Worm (Caenorhabditis elegans) whole organism, midembryonic: Measurements from ENCODE around the gene C27F2.4.
"Not testable (repeated sequence)": the region's sequence is repeated elsewhere in the genome, so short reads cannot be mapped to it uniquely, and the experiment has no call there.

ENCODE experiments used
- T22C8.4 ChIP-seq: fragments of 200-800 bp; sonication (Bioruptor generic); IDR thresholded peaks from 2 replicates; pipeline ENCODE4 v1.3.6; 2022; ENCODE audit warnings: missing genetic modification characterization, missing compliant biosample characterization
- cog-1 ChIP-seq: sonication (generic microtip); optimal IDR thresholded peaks from 2 replicates; lab custom pipeline; 2016; ENCODE audit warnings: missing genetic modification characterization, missing compliant biosample characterization
- flt-1 ChIP-seq: fragments of 200-800 bp; sonication (Bioruptor generic); IDR thresholded peaks from 2 replicates; pipeline ENCODE4 v1.3.6; 2022; ENCODE audit warnings: missing genetic modification characterization, missing compliant biosample characterization
- klf-2 ChIP-seq: fragments of 200-800 bp; sonication (Bioruptor generic); conservative IDR thresholded peaks from 2 replicates; pipeline ENCODE4 v1.3.6; 2022; ENCODE audit warnings: missing genetic modification reagents, missing genetic modification characterization, missing compliant biosample characterization
- med-1 ChIP-seq: sonication (generic microtip); optimal IDR thresholded peaks from 2 replicates; lab custom pipeline; 2017; ENCODE audit warnings: missing genetic modification characterization, mild to moderate bottlenecking, missing compliant biosample characterization, antibody characterized with exemption, missing genetic modification reagents; ENCODE audit not compliant: insufficient read depth
- ref-1 ChIP-seq: fragments of 200-800 bp; sonication (Bioruptor generic); conservative IDR thresholded peaks from 2 replicates; pipeline ENCODE4 v1.3.6; 2022; ENCODE audit warnings: missing genetic modification reagents, missing genetic modification characterization, missing compliant biosample characterization
- tab-1 ChIP-seq: fragments of 200-800 bp; sonication (Bioruptor generic); IDR thresholded peaks from 2 replicates; pipeline ENCODE4 v1.3.6; 2022; ENCODE audit warnings: missing genetic modification characterization, missing compliant biosample characterization
- ztf-23 ChIP-seq: fragments of 200-800 bp; sonication (Bioruptor generic); IDR thresholded peaks from 2 replicates; pipeline ENCODE4 v1.3.6; 2022; ENCODE audit warnings: missing genetic modification reagents, missing genetic modification characterization, missing compliant biosample characterization
- ztf-29 ChIP-seq: fragments of 200-800 bp; sonication (Bioruptor generic); IDR thresholded peaks from 2 replicates; pipeline ENCODE4 v1.3.6; 2022; ENCODE audit warnings: missing genetic modification reagents, missing genetic modification characterization, missing compliant biosample characterization

The C27F2.4 gene

ce11 chrIII:4983961-4984360, 23.9 kb upstream of the C27F2.4 start:
- TF ChIP-seq T22C8.4 (GFP tag; lab: Robert Waterston, UW) (no peak), ref-1 (GFP tag; lab: Robert Waterston, UW) (no peak), tab-1 (GFP tag; lab: Robert Waterston, UW) (no peak), cog-1 (tag; lab: Kevin White, UChicago) (no peak), med-1 (GFP tag; lab: Kevin White, UChicago) (no peak), flt-1 (GFP tag; lab: Robert Waterston, UW) (no peak), klf-2 (GFP tag; lab: Robert Waterston, UW) (no peak), ztf-29 (GFP tag; lab: Robert Waterston, UW) (no peak), ztf-23 (GFP tag; lab: Robert Waterston, UW) (no peak)

- not testable (repeated sequence) for TF ChIP-seq ztf-29 (GFP tag; lab: Robert Waterston, UW); tab-1 (GFP tag; lab: Robert Waterston, UW); cog-1 (tag; lab: Kevin White, UChicago)
These were observed 20.3 kb upstream of the C27F2.4 start, which contains the start of gene C27F2.6 for ce11 chrIII:4980367-4980766. Gene C27F2.6 (minus strand): TSS chrIII:4980467.

ce11 chrIII:4968146-4968545, 8.0 kb upstream of the C27F2.4 start:
- TF ChIP-seq ztf-23 (GFP tag; lab: Robert Waterston, UW): no peak
- TF ChIP-seq tab-1 (GFP tag; lab: Robert Waterston, UW): no peak
- no peak for TF ChIP-seq ztf-29 (GFP tag; lab: Robert Waterston, UW)
- TF ChIP-seq T22C8.4 (GFP tag; lab: Robert Waterston, UW): no peak
- TF ChIP-seq med-1 (GFP tag; lab: Kevin White, UChicago): no peak
- no peak for TF ChIP-seq cog-1 (tag; lab: Kevin White, UChicago)
- TF ChIP-seq klf-2 (GFP tag; lab: Robert Waterston, UW): no peak
- no peak for TF ChIP-seq flt-1 (GFP tag; lab: Robert Waterston, UW)
- no peak for TF ChIP-seq ref-1 (GFP tag; lab: Robert Waterston, UW)

- TF ChIP-seq tab-1 (GFP tag; lab: Robert Waterston, UW) (no peak), ztf-29 (GFP tag; lab: Robert Waterston, UW) (no peak), flt-1 (GFP tag; lab: Robert Waterston, UW) (no peak), T22C8.4 (GFP tag; lab: Robert Waterston, UW) (no peak), med-1 (GFP tag; lab: Kevin White, UChicago) (no peak), ref-1 (GFP tag; lab: Robert Waterston, UW) (no peak), ztf-23 (GFP tag; lab: Robert Waterston, UW) (no peak), klf-2 (GFP tag; lab: Robert Waterston, UW) (no peak), cog-1 (tag; lab: Kevin White, UChicago) (no peak)
These were observed 7.1 kb upstream of the C27F2.4 start for ce11 chrIII:4967236-4967635.

- TF ChIP-seq tab-1 (GFP tag; lab: Robert Waterston, UW) (no peak), ref-1 (GFP tag; lab: Robert Waterston, UW) (no peak), cog-1 (tag; lab: Kevin White, UChicago) (no peak)
These were observed 5.2 kb upstream of the C27F2.4 start, which contains the start of gene nca-2 for ce11 chrIII:4965271-4965670. Gene nca-2 (plus strand): TSS chrIII:4965571.

- TF ChIP-seq med-1 (GFP tag; lab: Kevin White, UChicago): peak; percentile 1
- peak; percentile 76 for TF ChIP-seq flt-1 (GFP tag; lab: Robert Waterston, UW)
- TF ChIP-seq ztf-29 (GFP tag; lab: Robert Waterston, UW): no peak
- peak; percentile 61; the same call in 1 of the 2 replicates for TF ChIP-seq ztf-23 (GFP tag; lab: Robert Waterston, UW)
- TF ChIP-seq T22C8.4 (GFP tag; lab: Robert Waterston, UW): 0 out of 2 replicates have a peak, but pooled peaks have one; percentile 27
- TF ChIP-seq tab-1 (GFP tag; lab: Robert Waterston, UW): 0 out of 2 replicates have a peak, but pooled peaks have one; percentile 22
These were observed 2.8 kb upstream of the C27F2.4 start, which contains the start of gene C27F2.9 for ce11 chrIII:4962886-4963285. Gene C27F2.9 (minus strand): TSS chrIII:4963044.

ce11 chrIII:4962393-4962792, 2.3 kb upstream of the C27F2.4 start, which contains the start of gene vps-22:
Gene vps-22 (minus strand): TSS chrIII:4962493.
- TF ChIP-seq tab-1 (GFP tag; lab: Robert Waterston, UW) (no peak), ztf-29 (GFP tag; lab: Robert Waterston, UW) (no peak), ztf-23 (GFP tag; lab: Robert Waterston, UW) (no peak), ref-1 (GFP tag; lab: Robert Waterston, UW) (no peak), med-1 (GFP tag; lab: Kevin White, UChicago) (no peak), flt-1 (GFP tag; lab: Robert Waterston, UW) (no peak), cog-1 (tag; lab: Kevin White, UChicago) (no peak)

ce11 chrIII:4961281-4961680, 1.2 kb upstream of the C27F2.4 start:
- TF ChIP-seq ztf-29 (GFP tag; lab: Robert Waterston, UW) (no peak), klf-2 (GFP tag; lab: Robert Waterston, UW) (no peak), cog-1 (tag; lab: Kevin White, UChicago) (no peak), flt-1 (GFP tag; lab: Robert Waterston, UW) (no peak), med-1 (GFP tag; lab: Kevin White, UChicago) (no peak), T22C8.4 (GFP tag; lab: Robert Waterston, UW) (no peak), tab-1 (GFP tag; lab: Robert Waterston, UW) (no peak), ztf-23 (GFP tag; lab: Robert Waterston, UW) (no peak), ref-1 (GFP tag; lab: Robert Waterston, UW) (no peak)

ce11 chrIII:4956566-4956965, 3.5 kb downstream of the C27F2.4 start, which contains the start of gene C26E6.1:
Gene C26E6.1 (plus strand): TSS chrIII:4956866.
- TF ChIP-seq flt-1 (GFP tag; lab: Robert Waterston, UW) (no peak), tab-1 (GFP tag; lab: Robert Waterston, UW) (no peak), ztf-29 (GFP tag; lab: Robert Waterston, UW) (no peak), cog-1 (tag; lab: Kevin White, UChicago) (no peak), T22C8.4 (GFP tag; lab: Robert Waterston, UW) (no peak), klf-2 (GFP tag; lab: Robert Waterston, UW) (no peak), ref-1 (GFP tag; lab: Robert Waterston, UW) (no peak), ztf-23 (GFP tag; lab: Robert Waterston, UW) (no peak), med-1 (GFP tag; lab: Kevin White, UChicago) (no peak)
